Fruit fly (Drosophila melanogaster): ENCODE results near the gene Sap-r.

Sap-r gene

DNA sequence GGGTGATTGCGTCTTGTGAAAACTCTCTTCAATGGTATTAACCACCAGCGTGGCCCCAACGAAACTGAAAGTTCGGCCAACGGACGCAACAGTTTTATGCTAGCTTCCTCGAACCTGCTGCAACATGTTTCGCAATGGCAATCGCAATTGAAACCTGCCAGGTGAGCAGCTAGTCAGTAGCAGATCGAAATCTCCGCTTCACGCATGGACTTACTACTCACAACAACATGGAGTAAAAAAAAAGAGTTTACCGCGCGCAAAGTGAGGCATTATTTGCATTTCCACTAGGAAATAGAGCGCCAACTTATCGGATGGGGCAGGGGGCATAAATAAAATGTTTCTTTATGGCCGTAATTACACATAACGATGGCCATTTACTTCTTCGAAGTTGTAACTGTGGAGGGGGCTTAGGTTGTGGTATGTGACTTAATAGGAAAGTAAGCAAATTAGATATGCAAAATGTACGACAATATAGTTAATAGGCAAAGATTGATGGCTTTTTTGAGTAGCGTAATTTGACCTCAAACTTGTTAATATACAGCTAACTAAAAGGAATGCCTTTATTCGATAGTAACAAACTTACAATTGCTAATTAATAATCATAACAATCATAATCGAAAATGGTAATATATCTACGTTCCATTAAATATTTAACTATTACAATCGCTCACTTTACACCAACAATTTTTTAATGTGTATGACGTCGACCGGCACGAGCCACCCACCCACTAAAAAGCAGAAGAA, 16.4 kb downstream of the Sap-r start, which contains the start of gene CG15545 (continued):
- TF ChIP-seq CG3919 (GFP tag; optimal IDR thresholded peaks at IDR 0.05) (no peak), CG7368 (GFP tag; optimal IDR thresholded peaks at IDR 0.05) (no peak), CG9139 (GFP tag; optimal IDR thresholded peaks at IDR 0.05) (no peak), acj6 (GFP tag; optimal IDR thresholded peaks at IDR 0.05) (no peak), CG6854 (GFP tag; optimal IDR thresholded peaks at IDR 0.05) (no peak), CG8319 (GFP tag; optimal IDR thresholded peaks at IDR 0.05) (no peak), Ets21C (GFP tag; optimal IDR thresholded peaks at IDR 0.05) (no peak), Gug (GFP tag; IDR thresholded peaks at IDR 0.05) (no peak), CG1621 (tag; optimal IDR thresholded peaks at IDR 0.05) (no peak), achi (GFP tag; optimal IDR thresholded peaks at IDR 0.05) (no peak), CG6808 (GFP tag; optimal IDR thresholded peaks at IDR 0.05) (no peak), CG8119 (GFP tag; IDR thresholded peaks at IDR 0.05) (peak; percentile 64; the same call in 2 of the 3 replicates), CG11294 (GFP tag; IDR thresholded peaks at IDR 0.05) (no peak), Sox14 (GFP tag; optimal IDR thresholded peaks at IDR 0.05) (peak; percentile 9), fd85E (GFP tag; optimal IDR thresholded peaks at IDR 0.05) (no peak), CG31627 (GFP tag; optimal IDR thresholded peaks at IDR 0.05) (no peak), Eip93F (GFP tag; optimal IDR thresholded peaks at IDR 0.05) (no peak), topi (GFP tag; optimal IDR thresholded peaks at IDR 0.05) (no peak), Hr39 (GFP tag; optimal IDR thresholded peaks at IDR 0.05) (no peak)

dm6 chr3R:30870317-30870878, 18.5 kb downstream of the Sap-r start:
- TF ChIP-seq Eip78C (GFP tag) (peak; percentile 54), lz (GFP tag; optimal IDR thresholded peaks at IDR 0.05) (no peak)

DNA sequence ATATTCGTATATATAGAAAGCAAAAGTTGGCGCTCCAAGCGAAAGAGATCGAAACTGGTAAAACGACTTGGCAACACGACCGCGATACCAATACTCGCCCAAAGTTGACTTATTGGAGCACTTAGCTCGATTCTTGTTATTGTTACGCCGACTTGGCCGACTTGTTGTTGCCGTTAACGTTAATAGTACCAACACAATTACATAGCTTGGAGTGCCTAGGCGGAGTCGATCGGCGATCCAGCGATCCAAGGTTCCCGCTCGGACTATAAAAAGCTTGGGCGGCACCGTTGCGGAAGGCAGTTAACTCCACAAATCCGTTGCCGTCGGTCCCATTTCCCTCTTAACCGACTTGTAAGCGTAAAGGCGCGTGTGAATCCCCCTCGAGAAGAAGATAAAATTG, 21.6 kb downstream of the Sap-r start, which contains the start of gene Cpr100A:
Gene Cpr100A (plus strand): TSS at position 290 of the 400 bp plus-strand sequence.
- TF ChIP-seq CG15336 (GFP tag; IDR thresholded peaks at IDR 0.05) (no peak), pdm3 (GFP tag; optimal IDR thresholded peaks at IDR 0.05) (no peak), Eip78C (GFP tag) (peak; percentile 57), spab (GFP tag; optimal IDR thresholded peaks at IDR 0.05) (no peak), CG9139 (GFP tag; optimal IDR thresholded peaks at IDR 0.05) (no peak), Blimp-1 (GFP tag; optimal IDR thresholded peaks at IDR 0.05) (peak; percentile 63)

dm6 chr3R:30865883-30866282, 23.0 kb downstream of the Sap-r start:
- TF ChIP-seq svp (GFP tag): peak; percentile 2
- no peak for TF ChIP-seq Gug (GFP tag; IDR thresholded peaks at IDR 0.05)
- TF ChIP-seq Sox102F (GFP tag; optimal IDR thresholded peaks at IDR 0.05): no peak
- no peak for TF ChIP-seq lz (GFP tag; optimal IDR thresholded peaks at IDR 0.05)
- TF ChIP-seq CG6792 (GFP tag; optimal IDR thresholded peaks at IDR 0.05): no peak

DNA sequence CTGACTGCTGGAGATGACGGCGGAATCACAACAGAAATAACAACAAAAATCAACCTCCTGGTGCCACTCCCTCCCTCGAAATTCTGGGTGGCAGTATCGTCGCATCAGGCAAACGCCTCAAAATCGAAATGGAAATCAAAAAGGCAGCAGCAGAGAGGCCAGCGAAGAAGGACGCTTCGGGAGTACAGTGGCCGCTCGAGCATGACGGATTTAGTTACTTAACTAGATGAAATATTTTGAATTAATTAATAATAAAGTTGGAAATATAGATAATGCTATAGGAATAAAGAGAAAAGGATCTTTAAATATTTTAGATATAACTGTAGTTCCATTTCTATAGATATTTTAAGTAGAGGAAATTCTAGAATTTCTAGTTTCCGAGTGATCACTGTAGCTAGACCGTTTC, 23.5 kb downstream of the Sap-r start:
- TF ChIP-seq CG34406 (GFP tag; optimal IDR thresholded peaks at IDR 0.05) (peak; percentile 31), CG8632 (GFP tag; optimal IDR thresholded peaks at IDR 0.05) (peak; percentile 38), OdsH (GFP tag; optimal IDR thresholded peaks at IDR 0.05) (no peak), acj6 (GFP tag; optimal IDR thresholded peaks at IDR 0.05) (peak; percentile 17), Ets96B (tag; optimal IDR thresholded peaks at IDR 0.05) (peak; percentile 35), CG3032 (tag; optimal IDR thresholded peaks at IDR 0.05) (peak; percentile 15), Sox15 (GFP tag; optimal IDR thresholded peaks at IDR 0.05) (no peak), achi (GFP tag; optimal IDR thresholded peaks at IDR 0.05) (no peak), ss (GFP tag; optimal IDR thresholded peaks at IDR 0.05) (peak in 1 of 2 experiments; percentile 50), CG7368 (GFP tag; optimal IDR thresholded peaks at IDR 0.05) (no peak), svp (GFP tag) (peak; percentile 46), Eip78C (GFP tag) (peak; percentile 83), fd59A (GFP tag; optimal IDR thresholded peaks at IDR 0.05) (peak; percentile 26), CG6808 (GFP tag; optimal IDR thresholded peaks at IDR 0.05) (peak; percentile 6)

All from whole organism, prepupa.